Worm (Caenorhabditis elegans) whole organism, young adult: ENCODE data around the gene map-1.
A peak's percentile ranks its signal among the peaks of the same experiment; 100 is the strongest.

ENCODE experiments used
- F22D6.2 ChIP-seq: sonication (generic microtip); optimal IDR thresholded peaks from 2 replicates; lab custom pipeline; 2016; ENCODE audit warnings: mild to moderate bottlenecking, missing genetic modification characterization, missing compliant biosample characterization
- F37B4.10 ChIP-seq: fragments of 200-800 bp; sonication (Bioruptor generic); IDR thresholded peaks from 2 replicates; pipeline ENCODE4 v1.3.6; 2022; ENCODE audit warnings: missing genetic modification characterization, missing compliant biosample characterization
- F49E8.2 ChIP-seq: sonication (generic microtip); optimal IDR thresholded peaks from 3 replicates; lab custom pipeline; 2017; ENCODE audit warnings: missing genetic modification characterization, mild to moderate bottlenecking, missing compliant biosample characterization, antibody characterized with exemption, moderate library complexity; ENCODE audit not compliant: insufficient read depth
- F57C9.4 ChIP-seq: sonication (generic microtip); optimal IDR thresholded peaks from 2 replicates; lab custom pipeline; 2017; ENCODE audit warnings: mild to moderate bottlenecking, missing genetic modification characterization, missing compliant biosample characterization
- K11D2.4 ChIP-seq: fragments of 200-800 bp; sonication (Bioruptor generic); IDR thresholded peaks from 2 replicates; pipeline ENCODE4 v1.3.6; 2022; ENCODE audit warnings: missing genetic modification reagents, missing genetic modification characterization, missing compliant biosample characterization
- K12H6.12 ChIP-seq: fragments of 200-800 bp; sonication (Bioruptor generic); optimal IDR thresholded peaks from 2 replicates; lab custom pipeline; 2018; ENCODE audit warnings: mild to moderate bottlenecking, missing genetic modification characterization, missing compliant biosample characterization
- T07F8.4 ChIP-seq: sonication (generic microtip); optimal IDR thresholded peaks from 2 replicates; lab custom pipeline; 2016; ENCODE audit warnings: mild to moderate bottlenecking, missing genetic modification characterization, moderate library complexity, missing compliant biosample characterization
- akir-1 ChIP-seq: fragments of 200-800 bp; sonication (Bioruptor generic); optimal IDR thresholded peaks from 2 replicates; lab custom pipeline; 2018; ENCODE audit warnings: mild to moderate bottlenecking, missing genetic modification characterization, moderate library complexity, missing compliant biosample characterization
- ama-1 ChIP-seq, 3 experiments: fragments of 150-350 bp in 1 of 3; sonication (generic microtip) in 2 of 3; optimal IDR thresholded peaks; 2 replicates each; lab custom pipeline; 2014 to 2018; ENCODE audit warnings: missing biosample characterization in 2 of 3, missing genetic modification characterization in 2 of 3, missing genetic modification reagents in 2 of 3
- attf-3 ChIP-seq: fragments of 200-800 bp; sonication (Bioruptor generic); conservative IDR thresholded peaks from 2 replicates; pipeline ENCODE4 v1.3.6; 2022; ENCODE audit warnings: missing genetic modification reagents, missing genetic modification characterization, missing compliant biosample characterization
- attf-5 ChIP-seq: fragments of 200-800 bp; sonication (Bioruptor generic); optimal IDR thresholded peaks from 2 replicates; lab custom pipeline; 2018; ENCODE audit warnings: mild to moderate bottlenecking, missing genetic modification characterization, missing compliant biosample characterization
- cebp-2 ChIP-seq: fragments of 200-800 bp; sonication (Bioruptor generic); IDR thresholded peaks from 2 replicates; pipeline ENCODE4 v1.3.6; 2022; ENCODE audit warnings: missing genetic modification characterization, missing compliant biosample characterization
- ceh-58 ChIP-seq: fragments of 200-800 bp; sonication (Bioruptor generic); IDR thresholded peaks from 2 replicates; pipeline ENCODE4 v1.3.6; 2022; ENCODE audit warnings: missing genetic modification characterization, missing compliant biosample characterization
- ceh-79 ChIP-seq: sonication (generic microtip); optimal IDR thresholded peaks from 2 replicates; lab custom pipeline; 2017; ENCODE audit warnings: mild to moderate bottlenecking, missing genetic modification characterization, missing compliant biosample characterization
- ceh-91 ChIP-seq: fragments of 200-800 bp; sonication (Bioruptor generic); IDR thresholded peaks from 2 replicates; pipeline ENCODE4 v1.3.6; 2022; ENCODE audit warnings: missing genetic modification reagents, missing genetic modification characterization, missing compliant biosample characterization
- dpl-1 ChIP-seq: fragments of 150-350 bp; optimal IDR thresholded peaks from 2 replicates; lab custom pipeline; 2014; ENCODE audit warnings: missing biosample characterization, missing genetic modification reagents, missing genetic modification characterization
- egrh-3 ChIP-seq: fragments of 200-800 bp; sonication (Bioruptor generic); IDR thresholded peaks from 2 replicates; pipeline ENCODE4 v1.3.6; 2022; ENCODE audit warnings: missing genetic modification reagents, missing genetic modification characterization, missing compliant biosample characterization
- fkh-3 ChIP-seq: sonication (generic microtip); optimal IDR thresholded peaks from 2 replicates; lab custom pipeline; 2016; ENCODE audit warnings: mild to moderate bottlenecking, missing genetic modification characterization, missing compliant biosample characterization
- him-1 ChIP-seq: sonication (generic microtip); optimal IDR thresholded peaks from 2 replicates; lab custom pipeline; 2016; ENCODE audit warnings: missing genotype, missing genetic modification reagents, missing genetic modification characterization, missing compliant biosample characterization
- hmg-1.2 ChIP-seq: fragments of 200-800 bp; sonication (Bioruptor generic); IDR thresholded peaks from 2 replicates; pipeline ENCODE4 v1.3.6; 2022; ENCODE audit warnings: missing genetic modification reagents, missing genetic modification characterization, missing compliant biosample characterization
- lir-1 ChIP-seq: fragments of 200-800 bp; sonication (Bioruptor generic); conservative IDR thresholded peaks from 2 replicates; pipeline ENCODE4 v1.3.6; 2022; ENCODE audit warnings: missing genetic modification reagents, missing genetic modification characterization, missing compliant biosample characterization
- lsl-1 ChIP-seq: fragments of 200-800 bp; sonication (Bioruptor generic); optimal IDR thresholded peaks from 2 replicates; lab custom pipeline; 2018; ENCODE audit warnings: mild to moderate bottlenecking, missing genetic modification characterization, moderate library complexity, missing compliant biosample characterization
- mcd-1 ChIP-seq: fragments of 200-800 bp; sonication (Bioruptor generic); IDR thresholded peaks from 2 replicates; pipeline ENCODE4 v1.3.6; 2022; ENCODE audit warnings: missing genetic modification reagents, missing genetic modification characterization, missing compliant biosample characterization
- nfyb-1 ChIP-seq: fragments of 200-800 bp; sonication (Bioruptor generic); IDR thresholded peaks from 2 replicates; pipeline ENCODE4 v1.3.6; 2022; ENCODE audit warnings: missing genetic modification reagents, missing genetic modification characterization, missing compliant biosample characterization
- nhr-120 ChIP-seq: fragments of 200-800 bp; sonication (Bioruptor generic); IDR thresholded peaks from 2 replicates; pipeline ENCODE4 v1.3.6; 2022; ENCODE audit warnings: missing genetic modification characterization, missing compliant biosample characterization
- nhr-27 ChIP-seq: fragments of 200-800 bp; sonication (Bioruptor generic); optimal IDR thresholded peaks from 2 replicates; lab custom pipeline; 2018; ENCODE audit warnings: mild to moderate bottlenecking, missing genetic modification characterization, moderate library complexity, missing compliant biosample characterization
- nhr-90 ChIP-seq: sonication (generic microtip); optimal IDR thresholded peaks from 2 replicates; lab custom pipeline; 2016; ENCODE audit warnings: missing genotype, mild to moderate bottlenecking, missing genetic modification characterization, missing compliant biosample characterization
- sdz-38 ChIP-seq: sonication (generic microtip); optimal IDR thresholded peaks from 2 replicates; lab custom pipeline; 2016; ENCODE audit warnings: missing genotype, missing genetic modification characterization, missing compliant biosample characterization
- snpc-3.4 ChIP-seq: sonication (generic microtip); optimal IDR thresholded peaks from 2 replicates; lab custom pipeline; 2017; ENCODE audit warnings: missing genetic modification characterization, mild to moderate bottlenecking, missing compliant biosample characterization, antibody characterized with exemption, moderate library complexity, missing genotype, missing genetic modification reagents
- tlf-1 ChIP-seq: fragments of 200-800 bp; sonication (Bioruptor generic); optimal IDR thresholded peaks from 2 replicates; lab custom pipeline; 2018; ENCODE audit warnings: mild to moderate bottlenecking, missing genetic modification characterization, missing compliant biosample characterization
- zfh-2 ChIP-seq: fragments of 200-800 bp; sonication (Bioruptor generic); conservative IDR thresholded peaks from 2 replicates; pipeline ENCODE4 v1.3.6; 2022; ENCODE audit warnings: missing genetic modification reagents, missing genetic modification characterization, missing compliant biosample characterization
- ztf-26 ChIP-seq: sonication (generic microtip); optimal IDR thresholded peaks from 2 replicates; lab custom pipeline; 2017; ENCODE audit warnings: missing genetic modification characterization, missing compliant biosample characterization
- ztf-28 ChIP-seq: fragments of 200-800 bp; sonication (Bioruptor generic); IDR thresholded peaks from 2 replicates; pipeline ENCODE4 v1.3.6; 2022; ENCODE audit warnings: missing genetic modification reagents, missing genetic modification characterization, missing compliant biosample characterization

Gene map-1

DNA sequence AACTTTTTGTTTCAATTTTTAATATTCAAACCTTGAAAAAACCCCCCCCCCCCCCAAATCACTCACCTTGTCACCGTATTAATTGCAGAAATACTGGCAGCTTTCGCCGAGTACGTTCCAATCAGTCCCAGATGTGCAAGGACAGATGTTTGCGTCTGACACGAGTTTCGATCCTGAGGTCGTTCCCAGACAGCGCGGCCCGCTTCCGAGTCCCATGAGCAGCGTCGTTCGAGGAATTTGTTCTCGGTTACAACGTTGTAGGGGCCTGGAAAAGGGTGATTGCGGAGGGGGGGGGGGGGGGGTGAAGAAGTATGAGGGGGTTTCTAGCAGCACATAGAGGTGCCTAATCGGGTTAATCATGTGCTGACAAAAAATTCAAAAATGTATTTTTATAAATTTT lies 23.8 kb downstream of the map-1 start:
- peak; percentile 68 for TF ChIP-seq zfh-2 (GFP tag; lab: Robert Waterston, UW)
- TF ChIP-seq hmg-1.2 (GFP tag; lab: Robert Waterston, UW): no peak
- TF ChIP-seq F37B4.10 (GFP tag; lab: Robert Waterston, UW): no peak
- TF ChIP-seq egrh-3: peak; percentile 28; the same call in 1 of the 2 replicates
- no peak for TF ChIP-seq attf-3 (GFP tag; lab: Robert Waterston, UW)
- TF ChIP-seq ceh-79 (tag; lab: Kevin White, UChicago): no peak

- TF ChIP-seq K12H6.12 (tag; lab: Kevin White, UChicago) (no peak), dpl-1 (GFP tag; lab: Kevin White, UChicago) (no peak), F22D6.2 (tag; lab: Kevin White, UChicago) (no peak), lir-1 (no peak), snpc-3.4 (tag; lab: Kevin White, UChicago) (no peak), ceh-58 (GFP tag; lab: Robert Waterston, UW) (no peak), lsl-1 (GFP tag; lab: Kevin White, UChicago) (no peak), attf-3 (GFP tag; lab: Robert Waterston, UW) (no peak)
Observed at ce11 chrIV:3661117-3661634, 25.5 kb downstream of the map-1 start.

ce11 chrIV:3659951-3660350 lies 26.7 kb downstream of the map-1 start:
- TF ChIP-seq nfyb-1 (GFP tag; lab: Robert Waterston, UW): no peak
- TF ChIP-seq snpc-3.4 (tag; lab: Kevin White, UChicago): no peak
- no peak for TF ChIP-seq him-1 (tag; lab: Kevin White, UChicago)
- TF ChIP-seq nhr-120 (GFP tag; lab: Robert Waterston, UW): no peak
- TF ChIP-seq mcd-1 (GFP tag; lab: Robert Waterston, UW): no peak
- no peak for TF ChIP-seq nhr-27
- no peak for TF ChIP-seq F57C9.4 (tag; lab: Kevin White, UChicago)
- no peak for TF ChIP-seq cebp-2 (GFP tag; lab: Robert Waterston, UW)
- no peak for TF ChIP-seq attf-5

ce11 chrIV:3655896-3656295 lies 30.8 kb downstream of the map-1 start:
- no peak for TF ChIP-seq akir-1 (GFP tag; lab: Kevin White, UChicago)
- no peak for TF ChIP-seq egrh-3
- no peak for TF ChIP-seq ceh-91
- TF ChIP-seq nhr-90 (tag; lab: Kevin White, UChicago): no peak
- TF ChIP-seq F49E8.2 (tag; lab: Kevin White, UChicago): no peak
- no peak for TF ChIP-seq K12H6.12 (tag; lab: Kevin White, UChicago)
- TF ChIP-seq ama-1 (optimal IDR thresholded peaks at IDR 0.05; lab: Kevin White, UChicago): no peak
- TF ChIP-seq ama-1 (GFP tag; optimal IDR thresholded peaks at IDR 0.05; lab: Kevin White, UChicago): no peak

ce11 chrIV:3654823-3655222 lies 31.8 kb downstream of the map-1 start:
- TF ChIP-seq tlf-1 (GFP tag; lab: Kevin White, UChicago): no peak
- no peak for TF ChIP-seq T07F8.4 (tag; lab: Kevin White, UChicago)
- TF ChIP-seq K11D2.4: no peak
- no peak for TF ChIP-seq sdz-38 (tag; lab: Kevin White, UChicago)
- TF ChIP-seq egrh-3: no peak
- TF ChIP-seq ztf-28: no peak
- TF ChIP-seq ztf-26: no peak
- TF ChIP-seq F57C9.4 (tag; lab: Kevin White, UChicago): no peak
- no peak for TF ChIP-seq lir-1
- TF ChIP-seq fkh-3 (tag; lab: Kevin White, UChicago): no peak
